Fruit fly (Drosophila melanogaster) whole organism, pupa: ENCODE data around the gene Tti1.
A peak's percentile ranks its signal among the peaks of the same experiment; 100 is the strongest.

Experiments used
- CG10348 ChIP-seq: fragments of 200-800 bp; sonication (Bioruptor generic); IDR thresholded peaks from 2 replicates; pipeline ENCODE4 v1.3.6; 2022; ENCODE audit warnings: missing biosample characterization, missing genetic modification characterization
- CG12605 ChIP-seq: fragments of 200-800 bp; sonication (Bioruptor generic); IDR thresholded peaks from 2 replicates; pipeline ENCODE4 v1.3.6; 2022; ENCODE audit warnings: missing biosample characterization, missing genetic modification characterization
- CG13204 ChIP-seq: fragments of 200-800 bp; sonication (Bioruptor generic); optimal IDR thresholded peaks from 2 replicates; lab custom pipeline; 2018; ENCODE audit warnings: missing biosample characterization, mild to moderate bottlenecking, missing genetic modification characterization, moderate library complexity
- CG14655 ChIP-seq: fragments of 200-800 bp; sonication (Bioruptor generic); optimal IDR thresholded peaks from 3 replicates; lab custom pipeline; 2017; ENCODE audit warnings: mild to moderate bottlenecking, missing biosample characterization, missing genetic modification reagents, missing genetic modification characterization
- CG15710 ChIP-seq: fragments of 200-800 bp; sonication (Bioruptor generic); optimal IDR thresholded peaks from 2 replicates; lab custom pipeline; 2018; ENCODE audit warnings: missing biosample characterization, mild to moderate bottlenecking, missing genetic modification characterization, moderate library complexity
- CG17806 ChIP-seq: fragments of 200-800 bp; sonication (Bioruptor generic); optimal IDR thresholded peaks from 2 replicates; lab custom pipeline; 2018; ENCODE audit warnings: missing biosample characterization, mild to moderate bottlenecking, missing genetic modification characterization, moderate library complexity
- CG32121 ChIP-seq: fragments of 200-800 bp; sonication (Bioruptor generic); IDR thresholded peaks from 2 replicates; pipeline ENCODE4 v1.3.6; 2022; ENCODE audit warnings: missing biosample characterization, missing genetic modification characterization
- CG34367 ChIP-seq: fragments of 200-800 bp; sonication (Bioruptor generic); optimal IDR thresholded peaks from 2 replicates; lab custom pipeline; 2018; ENCODE audit warnings: missing biosample characterization, mild to moderate bottlenecking, missing genetic modification characterization
- CG4496 ChIP-seq: fragments of 200-800 bp; sonication (Bioruptor generic); IDR thresholded peaks from 3 replicates; pipeline ENCODE4 v1.3.6; 2022; ENCODE audit warnings: missing biosample characterization, missing genetic modification characterization
- CG8159 ChIP-seq: fragments of 200-800 bp; sonication (Bioruptor generic); optimal IDR thresholded peaks from 3 replicates; lab custom pipeline; 2018; ENCODE audit warnings: missing biosample characterization, mild to moderate bottlenecking, missing genetic modification characterization, moderate library complexity
- CG8301 ChIP-seq: fragments of 200-800 bp; sonication (Bioruptor generic); optimal IDR thresholded peaks from 2 replicates; lab custom pipeline; 2018; ENCODE audit warnings: missing biosample characterization, mild to moderate bottlenecking, missing genetic modification characterization
- CG9948 ChIP-seq: fragments of 200-800 bp; sonication (Bioruptor generic); optimal IDR thresholded peaks from 2 replicates; lab custom pipeline; 2018; ENCODE audit warnings: missing biosample characterization, mild to moderate bottlenecking, missing genetic modification characterization, moderate library complexity
- D1 ChIP-seq: fragments of 200-800 bp; sonication (Bioruptor generic); optimal IDR thresholded peaks from 2 replicates; lab custom pipeline; 2018; ENCODE audit warnings: missing biosample characterization, mild to moderate bottlenecking, missing genetic modification characterization, moderate library complexity
- EcR ChIP-seq: fragments of 200-800 bp; sonication (Bioruptor generic); optimal IDR thresholded peaks from 3 replicates; lab custom pipeline; 2019; ENCODE audit warnings: missing biosample characterization, missing genetic modification characterization, mild to moderate bottlenecking, moderate library complexity, missing genetic modification reagents
- Ets98B ChIP-seq: fragments of 200-800 bp; sonication (Bioruptor generic); IDR thresholded peaks from 2 replicates; pipeline ENCODE4 v1.3.6; 2022; ENCODE audit warnings: missing biosample characterization, missing genetic modification characterization
- Pif1A ChIP-seq: fragments of 200-800 bp; sonication (Bioruptor generic); optimal IDR thresholded peaks from 3 replicates; lab custom pipeline; 2016; ENCODE audit warnings: missing biosample characterization, missing genetic modification characterization
- Pif1B ChIP-seq: fragments of 200-800 bp; sonication (Bioruptor generic); optimal IDR thresholded peaks from 3 replicates; lab custom pipeline; 2016; ENCODE audit warnings: missing biosample characterization, missing genetic modification characterization
- Snoo ChIP-seq: fragments of 200-800 bp; sonication (Bioruptor generic); optimal IDR thresholded peaks from 3 replicates; lab custom pipeline; 2017; ENCODE audit warnings: missing biosample characterization, mild to moderate bottlenecking, missing genetic modification characterization, inconsistent platforms
- fd96Ca ChIP-seq: fragments of 200-800 bp; sonication (Bioruptor generic); IDR thresholded peaks from 3 replicates; pipeline ENCODE4 v1.3.6; 2022; ENCODE audit warnings: missing biosample characterization, missing genetic modification characterization
- gl ChIP-seq: fragments of 200-800 bp; sonication (Bioruptor generic); optimal IDR thresholded peaks from 2 replicates; lab custom pipeline; 2018; ENCODE audit warnings: missing biosample characterization, mild to moderate bottlenecking, missing genetic modification characterization
- rn ChIP-seq: fragments of 200-800 bp; sonication (Bioruptor generic); IDR thresholded peaks from 2 replicates; pipeline ENCODE4 v1.3.6; 2022; ENCODE audit warnings: missing biosample characterization, missing genetic modification characterization

The Tti1 gene

dm6 chr3R:9783240-9783917, 28.9 kb upstream of the Tti1 start:
- no peak for TF ChIP-seq gl (tag; lab: Kevin White, UChicago)
- no peak for TF ChIP-seq CG12605 (GFP tag; lab: Robert Waterston, UW)
- TF ChIP-seq CG32121 (GFP tag; lab: Robert Waterston, UW): no peak
- peak; percentile 3 for TF ChIP-seq CG9948 (tag; lab: Kevin White, UChicago)
- no peak for TF ChIP-seq CG17806 (tag; lab: Kevin White, UChicago)
- TF ChIP-seq CG4496: 0 out of 3 replicates have a peak, but pooled peaks have one; percentile 21
- TF ChIP-seq rn (GFP tag; lab: Robert Waterston, UW): no peak
- peak; percentile 8 for TF ChIP-seq EcR (GFP tag; lab: Kevin White, UChicago)
- TF ChIP-seq Pif1B (GFP tag; lab: Kevin White, UChicago): no peak
- TF ChIP-seq CG8159 (tag; lab: Kevin White, UChicago): peak; percentile 21
- TF ChIP-seq, all 21 proteins: peak for 4

DNA sequence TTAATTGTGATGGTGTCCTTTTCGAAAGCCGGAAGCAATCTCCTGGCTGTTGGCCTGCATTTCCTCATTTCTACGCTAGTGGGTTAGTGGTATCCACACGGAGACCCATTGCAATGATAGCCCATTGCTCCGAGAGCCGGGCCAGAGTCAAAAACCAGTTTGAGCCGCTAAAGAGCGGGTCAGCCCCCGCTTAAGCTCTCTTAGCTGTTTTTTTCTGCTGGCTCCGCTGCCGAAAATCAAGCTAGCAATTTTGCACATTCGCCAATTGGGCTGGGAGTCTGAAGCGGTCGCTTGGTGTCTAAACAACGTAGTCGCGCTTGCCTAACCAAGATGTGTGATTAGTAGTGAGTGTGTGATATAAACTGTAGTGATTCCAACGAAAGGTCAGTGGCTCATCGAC, 25.3 kb upstream of the Tti1 start, which contains the start of gene CG12947:
Gene CG12947, plus strand, starts transcription at position 301 of the 400 bp plus-strand sequence.
- peak; percentile 30 for TF ChIP-seq EcR (GFP tag; lab: Kevin White, UChicago)
- TF ChIP-seq CG8301 (tag; lab: Kevin White, UChicago): no peak
- 0 out of 2 replicates have a peak, but pooled peaks have one; percentile 12 for TF ChIP-seq CG32121 (GFP tag; lab: Robert Waterston, UW)
- peak; percentile 21; the same call in 1 of the 3 replicates for TF ChIP-seq CG4496

DNA sequence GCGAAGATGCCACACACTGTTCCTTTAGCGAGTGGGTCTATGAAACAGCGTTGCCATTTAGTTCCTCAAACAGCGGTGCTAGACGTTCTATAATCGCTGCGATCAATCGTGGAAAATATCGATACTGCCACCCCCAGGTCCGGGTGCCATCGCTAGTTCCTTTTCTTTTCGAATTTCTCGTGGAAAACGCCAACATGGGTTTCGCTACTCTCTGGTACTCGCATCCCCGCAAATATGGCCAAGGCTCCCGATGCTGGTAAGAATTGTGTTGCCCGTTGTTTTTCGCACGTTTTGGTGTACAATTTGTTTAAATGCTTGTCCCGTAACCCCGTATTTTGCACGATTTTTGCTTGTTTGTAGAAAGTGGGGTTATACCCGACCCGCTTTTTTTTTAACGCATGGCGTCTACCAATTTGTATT, 23.5 kb upstream of the Tti1 start, which contains the start of gene RpS29:
Gene RpS29, plus strand, starts transcription at position 102 of the 420 bp plus-strand sequence.
- TF ChIP-seq rn (GFP tag; lab: Robert Waterston, UW): peak; percentile 38; the same call in 1 of the 2 replicates
- TF ChIP-seq Ets98B (GFP tag; lab: Robert Waterston, UW): peak; percentile 57
- peak; percentile 41 for TF ChIP-seq CG8159 (tag; lab: Kevin White, UChicago)
- peak; percentile 26; the same call in 1 of the 2 replicates for TF ChIP-seq CG32121 (GFP tag; lab: Robert Waterston, UW)
- peak; percentile 17 for TF ChIP-seq CG15710 (tag; lab: Kevin White, UChicago)
- peak; percentile 54; the same call in 1 of the 3 replicates for TF ChIP-seq fd96Ca (GFP tag; lab: Robert Waterston, UW)
- TF ChIP-seq CG10348 (GFP tag; lab: Robert Waterston, UW): no peak
- no peak for TF ChIP-seq Pif1A (GFP tag; lab: Kevin White, UChicago)
- peak; percentile 30 for TF ChIP-seq CG34367 (tag; lab: Kevin White, UChicago)
- TF ChIP-seq CG17806 (tag; lab: Kevin White, UChicago): no peak
- peak; percentile 64 for TF ChIP-seq Snoo (tag; lab: Kevin White, UChicago)
- peak; percentile 26; the same call in 1 of the 2 replicates for TF ChIP-seq CG12605 (GFP tag; lab: Robert Waterston, UW)
- peak; percentile 22 for TF ChIP-seq EcR (GFP tag; lab: Kevin White, UChicago)
- TF ChIP-seq gl (tag; lab: Kevin White, UChicago): peak; percentile 17
- TF ChIP-seq CG14655 (GFP tag; lab: Kevin White, UChicago): no peak
- no peak for TF ChIP-seq D1 (tag; lab: Kevin White, UChicago)
- peak; percentile 78; the same call in 2 of the 3 replicates for TF ChIP-seq CG4496
- TF ChIP-seq CG8301 (tag; lab: Kevin White, UChicago): peak; percentile 16

DNA sequence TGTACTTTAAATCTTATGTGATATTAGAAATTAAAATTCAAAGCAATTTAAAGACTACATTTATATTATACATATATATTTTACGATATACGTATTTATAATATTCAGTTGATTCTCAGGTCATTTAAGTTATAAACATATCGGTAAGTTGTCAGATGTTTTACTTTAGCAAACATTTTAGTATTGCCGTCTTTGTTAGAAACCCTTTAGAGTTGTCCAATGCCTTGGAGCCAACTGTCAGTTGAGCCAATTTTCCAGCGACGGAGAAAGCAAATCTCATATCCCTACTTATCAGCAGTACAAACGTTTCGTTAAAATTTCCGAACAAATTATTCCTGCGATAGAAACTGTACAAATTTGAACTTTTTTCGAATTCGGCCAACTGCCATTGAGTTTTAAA, 20.3 kb upstream of the Tti1 start, which contains the start of gene topi:
Gene topi, plus strand, starts transcription at position 301 of the 400 bp plus-strand sequence.
- TF ChIP-seq CG8159 (tag; lab: Kevin White, UChicago) (no peak), CG10348 (GFP tag; lab: Robert Waterston, UW) (no peak), CG17806 (tag; lab: Kevin White, UChicago) (no peak), fd96Ca (GFP tag; lab: Robert Waterston, UW) (no peak), Ets98B (GFP tag; lab: Robert Waterston, UW) (no peak), CG4496 (no peak), CG14655 (GFP tag; lab: Kevin White, UChicago) (no peak), gl (tag; lab: Kevin White, UChicago) (no peak), CG13204 (GFP tag; lab: Kevin White, UChicago) (no peak), CG8301 (tag; lab: Kevin White, UChicago) (no peak), Pif1A (GFP tag; lab: Kevin White, UChicago) (no peak), Snoo (tag; lab: Kevin White, UChicago) (no peak), CG32121 (GFP tag; lab: Robert Waterston, UW) (no peak), Pif1B (GFP tag; lab: Kevin White, UChicago) (no peak), EcR (GFP tag; lab: Kevin White, UChicago) (no peak), CG15710 (tag; lab: Kevin White, UChicago) (no peak), CG12605 (GFP tag; lab: Robert Waterston, UW) (no peak)

DNA sequence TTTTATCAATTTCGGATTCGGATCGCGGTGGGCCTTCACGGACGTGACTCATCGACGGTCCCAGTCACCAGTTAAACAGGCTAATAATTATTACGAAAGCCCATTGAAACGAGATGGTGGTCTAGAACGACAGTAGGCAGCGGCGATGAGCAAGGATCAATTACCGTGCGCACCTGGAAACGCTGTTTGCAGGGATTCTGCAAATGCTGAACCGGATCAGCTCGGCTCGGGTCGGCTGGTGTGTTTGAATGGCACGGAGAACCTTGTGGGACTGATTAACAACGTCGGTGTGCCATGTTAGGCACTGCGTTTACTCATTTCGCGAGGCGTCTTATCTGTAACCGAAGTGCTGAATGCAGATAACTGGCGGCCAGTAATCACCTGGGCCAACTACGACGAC, 19.7 kb upstream of the Tti1 start, which contains the start of gene Whamy:
Gene Whamy, minus strand, starts transcription at position 273 of the 400 bp plus-strand sequence.
- TF ChIP-seq fd96Ca (GFP tag; lab: Robert Waterston, UW) (no peak), CG10348 (GFP tag; lab: Robert Waterston, UW) (no peak)
